Worm (Caenorhabditis elegans) whole organism, late embryonic: ENCODE results near the gene urm-1.

Experiments
- K02D7.2 ChIP-seq: sonication (generic microtip); optimal IDR thresholded peaks from 2 replicates; lab custom pipeline; 2017; ENCODE audit warnings: mild to moderate bottlenecking, missing genetic modification characterization, missing compliant biosample characterization
- K09A11.1 ChIP-seq: sonication (generic microtip); optimal IDR thresholded peaks from 2 replicates; lab custom pipeline; 2017; ENCODE audit warnings: antibody characterized with exemption, mild to moderate bottlenecking, missing genetic modification characterization, missing compliant biosample characterization; ENCODE audit not compliant: insufficient read depth
- T23F11.4 ChIP-seq: fragments of 200-800 bp; sonication (Bioruptor generic); optimal IDR thresholded peaks from 2 replicates; lab custom pipeline; 2018; ENCODE audit warnings: mild to moderate bottlenecking, missing genetic modification characterization, missing compliant biosample characterization
- ama-1 ChIP-seq: fragments of 150-350 bp; optimal IDR thresholded peaks from 2 replicates; lab custom pipeline; 2014
- ceh-19 ChIP-seq: fragments of 200-800 bp; sonication (Bioruptor generic); optimal IDR thresholded peaks from 2 replicates; lab custom pipeline; 2018; ENCODE audit warnings: mild to moderate bottlenecking, missing genetic modification characterization, missing compliant biosample characterization
- ceh-2 ChIP-seq: sonication (generic microtip); optimal IDR thresholded peaks from 2 replicates; lab custom pipeline; 2016; ENCODE audit warnings: missing genotype, missing genetic modification characterization, missing compliant biosample characterization
- ceh-22 ChIP-seq: sonication (generic microtip); optimal IDR thresholded peaks from 2 replicates; lab custom pipeline; 2017; ENCODE audit warnings: missing biosample characterization, missing genetic modification characterization
- ceh-24 ChIP-seq: sonication (generic microtip); optimal IDR thresholded peaks from 2 replicates; lab custom pipeline; 2016; ENCODE audit warnings: mild to moderate bottlenecking, missing genetic modification characterization, missing compliant biosample characterization
- ceh-30 ChIP-seq: fragments of 150-350 bp; optimal IDR thresholded peaks from 2 replicates; lab custom pipeline; 2014; ENCODE audit warnings: missing biosample characterization, missing genetic modification characterization
- ceh-34 ChIP-seq: sonication (generic microtip); optimal IDR thresholded peaks from 2 replicates; lab custom pipeline; 2016; ENCODE audit warnings: mild to moderate bottlenecking, missing genetic modification characterization, missing compliant biosample characterization
- ceh-45 ChIP-seq: fragments of 200-800 bp; sonication (Bioruptor generic); IDR thresholded peaks from 2 replicates; pipeline ENCODE4 v1.3.6; 2022; ENCODE audit warnings: missing genetic modification reagents, missing genetic modification characterization, missing compliant biosample characterization
- ceh-48 ChIP-seq: sonication (generic microtip); optimal IDR thresholded peaks from 2 replicates; lab custom pipeline; 2016; ENCODE audit warnings: missing genetic modification characterization, inconsistent platforms, missing compliant biosample characterization
- ceh-6 ChIP-seq: fragments of 200-800 bp; sonication (Bioruptor generic); optimal IDR thresholded peaks from 2 replicates; lab custom pipeline; 2018; ENCODE audit warnings: mild to moderate bottlenecking, missing genetic modification characterization, missing compliant biosample characterization
- che-1 ChIP-seq: sonication (generic microtip); optimal IDR thresholded peaks from 2 replicates; lab custom pipeline; 2016; ENCODE audit warnings: mild to moderate bottlenecking, missing genetic modification characterization, missing compliant biosample characterization
- dmd-4 ChIP-seq: sonication (generic microtip); optimal IDR thresholded peaks from 2 replicates; lab custom pipeline; 2016; ENCODE audit warnings: borderline replicate concordance, missing genetic modification characterization, missing compliant biosample characterization
- elt-2 ChIP-seq: sonication (generic microtip); optimal IDR thresholded peaks from 2 replicates; lab custom pipeline; 2016; ENCODE audit warnings: missing genetic modification reagents, missing genetic modification characterization, missing compliant biosample characterization
- elt-4 ChIP-seq: sonication (generic microtip); optimal IDR thresholded peaks from 2 replicates; lab custom pipeline; 2016; ENCODE audit warnings: missing genetic modification characterization, missing compliant biosample characterization
- fax-1 ChIP-seq: sonication (generic microtip); optimal IDR thresholded peaks from 2 replicates; lab custom pipeline; 2016; ENCODE audit warnings: missing genotype, missing genetic modification characterization, missing compliant biosample characterization
- fkh-10 ChIP-seq: fragments of 150-350 bp; optimal IDR thresholded peaks from 2 replicates; lab custom pipeline; 2014; ENCODE audit warnings: missing biosample characterization, missing genetic modification reagents, missing genetic modification characterization
- fkh-6 ChIP-seq: sonication (generic microtip); optimal IDR thresholded peaks from 2 replicates; lab custom pipeline; 2016; ENCODE audit warnings: missing genetic modification characterization, missing compliant biosample characterization
- gmeb-2 ChIP-seq: sonication (generic microtip); optimal IDR thresholded peaks from 2 replicates; lab custom pipeline; 2016; ENCODE audit warnings: missing genetic modification characterization, inconsistent platforms, missing compliant biosample characterization
- hlh-13 ChIP-seq: fragments of 200-800 bp; sonication (Bioruptor generic); optimal IDR thresholded peaks from 2 replicates; lab custom pipeline; 2018; ENCODE audit warnings: mild to moderate bottlenecking, missing genetic modification characterization, missing compliant biosample characterization
- hlh-6 ChIP-seq: sonication (generic microtip); optimal IDR thresholded peaks from 2 replicates; lab custom pipeline; 2016; ENCODE audit warnings: missing genotype, missing genetic modification characterization, missing compliant biosample characterization
- lin-11 ChIP-seq: fragments of 200-800 bp; sonication (Bioruptor generic); optimal IDR thresholded peaks from 2 replicates; lab custom pipeline; 2018; ENCODE audit warnings: mild to moderate bottlenecking, missing genetic modification characterization, missing compliant biosample characterization
- nfya-1 ChIP-seq: sonication (generic microtip); optimal IDR thresholded peaks from 2 replicates; lab custom pipeline; 2017; ENCODE audit warnings: missing genetic modification characterization, mild to moderate bottlenecking, missing compliant biosample characterization, antibody characterized with exemption, moderate library complexity
- nhr-11 ChIP-seq: fragments of 150-350 bp; optimal IDR thresholded peaks from 2 replicates; lab custom pipeline; 2014; ENCODE audit warnings: missing biosample characterization, missing genetic modification characterization
- npax-4 ChIP-seq: sonication (generic microtip); optimal IDR thresholded peaks from 2 replicates; lab custom pipeline; 2016; ENCODE audit warnings: missing genetic modification characterization, missing compliant biosample characterization
- odd-2 ChIP-seq: sonication (generic microtip); optimal IDR thresholded peaks from 2 replicates; lab custom pipeline; 2017; ENCODE audit warnings: antibody characterized with exemption, mild to moderate bottlenecking, missing genetic modification characterization, missing compliant biosample characterization
- pag-3 ChIP-seq: sonication (generic microtip); optimal IDR thresholded peaks from 2 replicates; lab custom pipeline; 2016; ENCODE audit warnings: missing compliant biosample characterization, missing genetic modification characterization, borderline replicate concordance
- pat-9 ChIP-seq: fragments of 200-800 bp; sonication (Bioruptor generic); optimal IDR thresholded peaks from 2 replicates; lab custom pipeline; 2018; ENCODE audit warnings: mild to moderate bottlenecking, missing genetic modification characterization, moderate library complexity, missing compliant biosample characterization
- pax-1 ChIP-seq: fragments of 150-350 bp; optimal IDR thresholded peaks from 2 replicates; lab custom pipeline; 2014; ENCODE audit warnings: missing biosample characterization, missing genetic modification characterization
- pha-2 ChIP-seq: sonication (generic microtip); optimal IDR thresholded peaks from 2 replicates; lab custom pipeline; 2017; ENCODE audit warnings: mild to moderate bottlenecking, missing genetic modification characterization, missing compliant biosample characterization
- pha-4 ChIP-seq: fragments of 150-350 bp; optimal IDR thresholded peaks from 2 replicates; lab custom pipeline; 2018; ENCODE audit warnings: missing biosample characterization, missing genetic modification reagents, missing genetic modification characterization
- pqm-1 ChIP-seq: sonication (generic microtip); optimal IDR thresholded peaks from 2 replicates; lab custom pipeline; 2016; ENCODE audit warnings: missing genetic modification characterization, missing compliant biosample characterization
- pros-1 ChIP-seq: fragments of 150-350 bp; optimal IDR thresholded peaks from 2 replicates; lab custom pipeline; 2014; ENCODE audit warnings: missing biosample characterization, missing genetic modification reagents, missing genetic modification characterization
- rnt-1 ChIP-seq: sonication (generic microtip); optimal IDR thresholded peaks from 2 replicates; lab custom pipeline; 2016; ENCODE audit warnings: missing genetic modification characterization, missing compliant biosample characterization
- sdc-2 ChIP-seq: sonication (generic microtip); optimal IDR thresholded peaks from 2 replicates; lab custom pipeline; 2016; ENCODE audit warnings: missing genotype, missing genetic modification characterization, missing compliant biosample characterization
- sox-4 ChIP-seq: sonication (generic microtip); optimal IDR thresholded peaks from 2 replicates; lab custom pipeline; 2017; ENCODE audit warnings: mild to moderate bottlenecking, missing genetic modification characterization, inconsistent platforms, missing compliant biosample characterization
- tbx-2 ChIP-seq: sonication (generic microtip); optimal IDR thresholded peaks from 2 replicates; lab custom pipeline; 2016; ENCODE audit warnings: missing genetic modification characterization, missing compliant biosample characterization
- ttx-3 ChIP-seq: sonication (generic microtip); optimal IDR thresholded peaks from 2 replicates; lab custom pipeline; 2016; ENCODE audit warnings: missing genetic modification reagents, missing genetic modification characterization, missing compliant biosample characterization
- unc-42 ChIP-seq: sonication (generic microtip); optimal IDR thresholded peaks from 2 replicates; lab custom pipeline; 2016; ENCODE audit warnings: missing genotype, missing genetic modification characterization, missing compliant biosample characterization

Gene urm-1

ce11 chrIII:10481497-10481896 is 23.8 kb upstream of the urm-1 start:
- TF ChIP-seq nhr-11 (tag; lab: Kevin White, UChicago): no peak
- TF ChIP-seq pqm-1 (tag; lab: Kevin White, UChicago): no peak
- TF ChIP-seq pat-9 (tag; lab: Kevin White, UChicago): no peak
- TF ChIP-seq dmd-4: no peak
- TF ChIP-seq ama-1 (lab: Kevin White, UChicago): no peak
- TF ChIP-seq K09A11.1 (tag; lab: Kevin White, UChicago): no peak
- TF ChIP-seq pros-1 (tag; lab: Kevin White, UChicago): no peak
- no peak for TF ChIP-seq ttx-3 (tag; lab: Kevin White, UChicago)
- no peak for TF ChIP-seq sox-4
- no peak for TF ChIP-seq ceh-24 (tag; lab: Kevin White, UChicago)
- TF ChIP-seq fkh-10: no peak
- TF ChIP-seq elt-4 (tag; lab: Kevin White, UChicago): no peak
- no peak for TF ChIP-seq pha-4 (tag; lab: Kevin White, UChicago)
- no peak for TF ChIP-seq pax-1 (tag; lab: Kevin White, UChicago)
- TF ChIP-seq ceh-6 (GFP tag; lab: Kevin White, UChicago): no peak
- no peak for TF ChIP-seq npax-4 (tag; lab: Kevin White, UChicago)

- peak; percentile 8 for TF ChIP-seq elt-2
- no peak for TF ChIP-seq pha-2 (tag; lab: Kevin White, UChicago)
- TF ChIP-seq, all 69 proteins: peak for 1
These were observed 23.3 kb upstream of the urm-1 start, which contains the start of gene D2045.8 for ce11 chrIII:10481988-10482387. D2045.8 (plus strand) TSS chrIII:10482288.

- TF ChIP-seq T23F11.4 (GFP tag; lab: Kevin White, UChicago) (no peak), pag-3 (no peak), tbx-2 (tag; lab: Kevin White, UChicago) (no peak), ceh-30 (tag; lab: Kevin White, UChicago) (no peak), lin-11 (tag; lab: Kevin White, UChicago) (no peak), ama-1 (lab: Kevin White, UChicago) (no peak), che-1 (no peak), pqm-1 (tag; lab: Kevin White, UChicago) (no peak), fkh-10 (no peak), odd-2 (tag; lab: Kevin White, UChicago) (no peak), ceh-6 (GFP tag; lab: Kevin White, UChicago) (no peak), hlh-13 (GFP tag; lab: Kevin White, UChicago) (no peak), ceh-22 (no peak), ceh-19 (GFP tag; lab: Kevin White, UChicago) (no peak), ceh-34 (tag; lab: Kevin White, UChicago) (no peak), hlh-6 (tag; lab: Kevin White, UChicago) (no peak), gmeb-2 (tag; lab: Kevin White, UChicago) (no peak), fax-1 (no peak)
These were observed 18.8 kb upstream of the urm-1 start for ce11 chrIII:10486455-10486854.

ce11 chrIII:10488052-10488451 is 17.2 kb upstream of the urm-1 start, which contains the start of gene ptr-25:
ptr-25 (plus strand) TSS chrIII:10488124.
- no peak for TF ChIP-seq ceh-48 (tag; lab: Kevin White, UChicago)
- TF ChIP-seq pax-1 (tag; lab: Kevin White, UChicago): no peak
- no peak for TF ChIP-seq sdc-2 (tag; lab: Kevin White, UChicago)
- no peak for TF ChIP-seq rnt-1 (tag; lab: Kevin White, UChicago)
- no peak for TF ChIP-seq hlh-13 (GFP tag; lab: Kevin White, UChicago)
- no peak for TF ChIP-seq nfya-1
- no peak for TF ChIP-seq tbx-2 (tag; lab: Kevin White, UChicago)
- TF ChIP-seq unc-42 (tag; lab: Kevin White, UChicago): no peak
- no peak for TF ChIP-seq ceh-2 (tag; lab: Kevin White, UChicago)
- TF ChIP-seq ceh-22: no peak
- TF ChIP-seq fkh-6 (tag; lab: Kevin White, UChicago): no peak
- TF ChIP-seq K02D7.2: no peak
- no peak for TF ChIP-seq pat-9 (tag; lab: Kevin White, UChicago)
- TF ChIP-seq ceh-45 (GFP tag; lab: Robert Waterston, UW): no peak
- TF ChIP-seq ceh-19 (GFP tag; lab: Kevin White, UChicago): no peak
- no peak for TF ChIP-seq hlh-6 (tag; lab: Kevin White, UChicago)
- no peak for TF ChIP-seq T23F11.4 (GFP tag; lab: Kevin White, UChicago)
